Fruit fly (Drosophila melanogaster) whole organism, embryonic: ENCODE measurements around the gene CG6481.
A peak's percentile ranks its signal among the peaks of the same experiment; 100 is the strongest.

ENCODE experiments used
- Asciz ChIP-seq: fragments of 200-800 bp; sonication (Bioruptor generic); optimal IDR thresholded peaks from 2 replicates; lab custom pipeline; 2017; ENCODE audit warnings: missing biosample characterization, mild to moderate bottlenecking, missing genetic modification characterization, missing genetic modification reagents
- B-H2 ChIP-seq: fragments of 200-800 bp; sonication (Bioruptor generic); optimal IDR thresholded peaks from 2 replicates; lab custom pipeline; 2018; ENCODE audit warnings: missing biosample characterization, mild to moderate bottlenecking, missing genetic modification characterization
- CG10209 ChIP-seq: fragments of 200-800 bp; sonication (Bioruptor generic); optimal IDR thresholded peaks from 3 replicates; lab custom pipeline; 2017; ENCODE audit warnings: missing biosample characterization, mild to moderate bottlenecking, missing genetic modification characterization, missing genetic modification reagents
- CG1024 ChIP-seq: fragments of 200-800 bp; sonication (Bioruptor generic); IDR thresholded peaks from 2 replicates; pipeline ENCODE4 v1.3.6; 2022; ENCODE audit warnings: missing biosample characterization, missing genetic modification characterization
- CG10565 ChIP-seq: fragments of 200-800 bp; sonication (Bioruptor generic); optimal IDR thresholded peaks from 3 replicates; lab custom pipeline; 2016; ENCODE audit warnings: missing biosample characterization, mild to moderate bottlenecking, missing genetic modification characterization
- CG10959 ChIP-seq: fragments of 200-800 bp; sonication (Bioruptor generic); IDR thresholded peaks from 2 replicates; pipeline ENCODE4 v1.3.6; 2022; ENCODE audit warnings: missing biosample characterization, missing genetic modification characterization
- CG13287 ChIP-seq: fragments of 200-800 bp; sonication (Bioruptor generic); IDR thresholded peaks from 2 replicates; pipeline ENCODE4 v1.3.6; 2022; ENCODE audit warnings: missing biosample characterization, missing genetic modification characterization; ENCODE audit not compliant: partially characterized antibody
- CG14014 ChIP-seq: fragments of 200-800 bp; sonication (Bioruptor generic); IDR thresholded peaks from 2 replicates; pipeline ENCODE4 v1.3.6; 2022; ENCODE audit warnings: missing biosample characterization, missing genetic modification characterization
- CG16779 ChIP-seq: fragments of 200-800 bp; sonication (Bioruptor generic); IDR thresholded peaks from 2 replicates; pipeline ENCODE4 v1.3.6; 2022; ENCODE audit warnings: missing biosample characterization, missing genetic modification characterization
- CG17912 ChIP-seq: fragments of 200-800 bp; sonication (Bioruptor generic); optimal IDR thresholded peaks from 2 replicates; lab custom pipeline; 2018; ENCODE audit warnings: missing biosample characterization, mild to moderate bottlenecking, missing genetic modification characterization
- CG3995 ChIP-seq: fragments of 200-800 bp; sonication (Bioruptor generic); optimal IDR thresholded peaks from 3 replicates; lab custom pipeline; 2016; ENCODE audit warnings: missing biosample characterization, missing genetic modification characterization
- CG42726 ChIP-seq: fragments of 200-800 bp; sonication (Bioruptor generic); IDR thresholded peaks from 2 replicates; pipeline ENCODE4 v1.3.6; 2022; ENCODE audit warnings: missing biosample characterization, missing genetic modification characterization; ENCODE audit not compliant: partially characterized antibody
- CG4730 ChIP-seq: fragments of 200-800 bp; sonication (Bioruptor generic); IDR thresholded peaks from 2 replicates; pipeline ENCODE4 v1.3.6; 2022; ENCODE audit warnings: missing biosample characterization, missing genetic modification characterization
- CG5180 ChIP-seq: fragments of 200-800 bp; sonication (Bioruptor generic); optimal IDR thresholded peaks from 3 replicates; lab custom pipeline; 2017; ENCODE audit warnings: missing biosample characterization, missing genetic modification characterization, mild to moderate bottlenecking, moderate library complexity, missing genetic modification reagents
- CG6272 ChIP-seq: fragments of 200-800 bp; sonication (Bioruptor generic); IDR thresholded peaks from 2 replicates; pipeline ENCODE4 v1.3.6; 2022; ENCODE audit warnings: missing biosample characterization, missing genetic modification characterization
- CG6654 ChIP-seq: fragments of 200-800 bp; sonication (Bioruptor generic); optimal IDR thresholded peaks from 2 replicates; lab custom pipeline; 2017; ENCODE audit warnings: missing biosample characterization, mild to moderate bottlenecking, missing genetic modification characterization
- CG8478 ChIP-seq: fragments of >200 bp; optimal IDR thresholded peaks from 2 replicates; lab custom pipeline; 2018
- CG8765 ChIP-seq: fragments of 200-800 bp; sonication (Bioruptor generic); IDR thresholded peaks from 2 replicates; pipeline ENCODE4 v1.3.6; 2022; ENCODE audit warnings: missing biosample characterization, missing genetic modification characterization
- CG9817 ChIP-seq: fragments of 200-800 bp; sonication (Bioruptor generic); optimal IDR thresholded peaks from 2 replicates; lab custom pipeline; 2018; ENCODE audit warnings: missing biosample characterization, mild to moderate bottlenecking, missing genetic modification characterization, moderate library complexity
- CTCF ChIP-seq: fragments of 200-800 bp; sonication (Bioruptor generic); optimal IDR thresholded peaks from 2 replicates; lab custom pipeline; 2017; ENCODE audit warnings: missing biosample characterization, mild to moderate bottlenecking, missing genetic modification characterization, moderate library complexity
- D19A ChIP-seq: fragments of 200-800 bp; optimal IDR thresholded peaks from 3 replicates; lab custom pipeline; 2019; ENCODE audit warnings: missing biosample characterization, mild to moderate bottlenecking, missing genetic modification characterization, moderate library complexity
- E2f2 ChIP-seq: fragments of 200-800 bp; sonication (Bioruptor generic); IDR thresholded peaks from 2 replicates; pipeline ENCODE4 v1.3.6; 2022; ENCODE audit warnings: missing biosample characterization, missing genetic modification characterization
- Fer3 ChIP-seq: fragments of 200-800 bp; sonication (Bioruptor generic); optimal IDR thresholded peaks from 2 replicates; lab custom pipeline; 2018; ENCODE audit warnings: missing biosample characterization, mild to moderate bottlenecking, missing genetic modification characterization, moderate library complexity
- Jarid2 ChIP-seq: fragments of 200-800 bp; sonication (Bioruptor generic); optimal IDR thresholded peaks from 3 replicates; lab custom pipeline; 2017; ENCODE audit warnings: mild to moderate bottlenecking, missing biosample characterization, missing genetic modification reagents, missing genetic modification characterization
- Lim3 ChIP-seq: fragments of 200-800 bp; sonication (Bioruptor generic); IDR thresholded peaks from 2 replicates; pipeline ENCODE4 v1.3.6; 2022; ENCODE audit warnings: missing biosample characterization, missing genetic modification characterization
- MBD-R2 ChIP-seq: fragments of 200-800 bp; sonication (Bioruptor generic); IDR thresholded peaks from 2 replicates; pipeline ENCODE4 v1.3.6; 2022; ENCODE audit warnings: missing biosample characterization, missing genetic modification characterization
- Sin3A ChIP-seq: fragments of >200 bp; optimal IDR thresholded peaks from 2 replicates; lab custom pipeline; 2018
- Sry-δ ChIP-seq: fragments of 200-800 bp; sonication (Bioruptor generic); optimal IDR thresholded peaks from 2 replicates; lab custom pipeline; 2016; ENCODE audit warnings: missing biosample characterization, missing genetic modification characterization
- Stat92E ChIP-seq, 3 experiments: fragments of >200 bp in 2 of 3; fragments of 200-800 bp in 1 of 3; sonication (Bioruptor generic) in 1 of 3; optimal IDR thresholded peaks; 2 replicates each; lab custom pipeline; 2017 to 2019; ENCODE audit warnings: missing biosample characterization in 3 of 3, missing genetic modification characterization in 3 of 3, mild to moderate bottlenecking in 1 of 3, moderate library complexity in 1 of 3
- Vsx1 ChIP-seq: fragments of 200-800 bp; sonication (Bioruptor generic); optimal IDR thresholded peaks from 2 replicates; lab custom pipeline; 2017; ENCODE audit warnings: missing biosample characterization, mild to moderate bottlenecking, missing genetic modification characterization, missing genetic modification reagents
- ato ChIP-seq: fragments of 200-800 bp; sonication (Bioruptor generic); IDR thresholded peaks from 2 replicates; pipeline ENCODE4 v1.3.6; 2022; ENCODE audit warnings: missing biosample characterization, missing genetic modification characterization; ENCODE audit not compliant: partially characterized antibody
- da ChIP-seq: fragments of 200-800 bp; sonication (Bioruptor generic); optimal IDR thresholded peaks from 2 replicates; lab custom pipeline; 2016; ENCODE audit warnings: missing biosample characterization, missing genetic modification characterization
- esg ChIP-seq: fragments of 200-800 bp; sonication (Bioruptor generic); conservative IDR thresholded peaks from 2 replicates; pipeline ENCODE4 v1.3.6; 2022; ENCODE audit warnings: missing biosample characterization, missing genetic modification characterization
- eyg ChIP-seq: fragments of 200-800 bp; sonication (Bioruptor generic); optimal IDR thresholded peaks from 3 replicates; lab custom pipeline; 2016; ENCODE audit warnings: missing biosample characterization, missing genetic modification characterization
- gt ChIP-seq: fragments of 200-800 bp; sonication (Bioruptor generic); IDR thresholded peaks from 2 replicates; pipeline ENCODE4 v1.3.6; 2022; ENCODE audit warnings: missing biosample characterization, missing genetic modification characterization
- hth ChIP-seq: fragments of >200 bp; optimal IDR thresholded peaks from 2 replicates; lab custom pipeline; 2017; ENCODE audit warnings: inconsistent platforms
- jumu ChIP-seq: fragments of 200-800 bp; sonication (Bioruptor generic); optimal IDR thresholded peaks from 3 replicates; lab custom pipeline; 2016; ENCODE audit warnings: missing biosample characterization, missing genetic modification characterization
- lola ChIP-seq, 3 experiments: fragments of >200 bp in 2 of 3; fragments of 200-800 bp in 1 of 3; sonication (Bioruptor generic) in 1 of 3; optimal IDR thresholded peaks; 2 replicates each; lab custom pipeline; 2017 to 2019; ENCODE audit warnings: missing biosample characterization in 3 of 3, missing genetic modification characterization in 3 of 3, mild to moderate bottlenecking in 1 of 3, moderate library complexity in 1 of 3
- luna ChIP-seq: fragments of 200-800 bp; sonication (Bioruptor generic); optimal IDR thresholded peaks from 2 replicates; lab custom pipeline; 2016; ENCODE audit warnings: missing biosample characterization, missing genetic modification characterization
- nerfin-1 ChIP-seq: fragments of 200-800 bp; sonication (Bioruptor generic); optimal IDR thresholded peaks from 3 replicates; lab custom pipeline; 2019; ENCODE audit warnings: missing biosample characterization, mild to moderate bottlenecking, missing genetic modification characterization, moderate library complexity
- odd ChIP-seq: fragments of 200-800 bp; sonication (Bioruptor generic); optimal IDR thresholded peaks from 2 replicates; lab custom pipeline; 2017; ENCODE audit warnings: missing biosample characterization, mild to moderate bottlenecking, missing genetic modification characterization
- ssp ChIP-seq: fragments of 200-800 bp; sonication (Bioruptor generic); IDR thresholded peaks from 2 replicates; pipeline ENCODE4 v1.3.6; 2022; ENCODE audit warnings: missing biosample characterization, missing genetic modification characterization
- stc ChIP-seq: fragments of 200-800 bp; sonication (Bioruptor generic); IDR thresholded peaks from 2 replicates; pipeline ENCODE4 v1.3.6; 2022; ENCODE audit warnings: missing biosample characterization, missing genetic modification characterization
- stwl ChIP-seq: fragments of 200-800 bp; sonication (Bioruptor generic); optimal IDR thresholded peaks from 3 replicates; lab custom pipeline; 2018; ENCODE audit warnings: missing biosample characterization, mild to moderate bottlenecking, missing genetic modification characterization, moderate library complexity
- sug ChIP-seq: fragments of 200-800 bp; optimal IDR thresholded peaks from 2 replicates; lab custom pipeline; 2019; ENCODE audit warnings: missing biosample characterization, mild to moderate bottlenecking, missing genetic modification characterization, moderate library complexity
- trem ChIP-seq: fragments of 200-800 bp; optimal IDR thresholded peaks from 3 replicates; lab custom pipeline; 2019; ENCODE audit warnings: missing biosample characterization, mild to moderate bottlenecking, missing genetic modification characterization, moderate library complexity
- tup ChIP-seq: fragments of 200-800 bp; sonication (Bioruptor generic); optimal IDR thresholded peaks from 2 replicates; lab custom pipeline; 2016; ENCODE audit warnings: missing biosample characterization, mild to moderate bottlenecking, missing genetic modification characterization, moderate library complexity
- vfl ChIP-seq: fragments of 200-800 bp; sonication (Bioruptor generic); optimal IDR thresholded peaks from 2 replicates; lab custom pipeline; 2016; ENCODE audit warnings: missing biosample characterization, missing genetic modification characterization
- vvl ChIP-seq: fragments of 200-800 bp; sonication (Bioruptor generic); IDR thresholded peaks from 2 replicates; pipeline ENCODE4 v1.3.6; 2022; ENCODE audit warnings: missing biosample characterization, missing genetic modification characterization
- yki ChIP-seq: fragments of >200 bp; optimal IDR thresholded peaks from 3 replicates; lab custom pipeline; 2018
- zen ChIP-seq: fragments of 200-800 bp; sonication (Bioruptor generic); optimal IDR thresholded peaks from 3 replicates; lab custom pipeline; 2018; ENCODE audit warnings: missing biosample characterization, mild to moderate bottlenecking, missing genetic modification characterization, moderate library complexity
- zfh1 ChIP-seq: fragments of 200-800 bp; sonication (Bioruptor generic); IDR thresholded peaks from 3 replicates; pipeline ENCODE4 v1.3.6; 2022; ENCODE audit warnings: missing biosample characterization, missing genetic modification characterization

The CG6481 gene

DNA sequence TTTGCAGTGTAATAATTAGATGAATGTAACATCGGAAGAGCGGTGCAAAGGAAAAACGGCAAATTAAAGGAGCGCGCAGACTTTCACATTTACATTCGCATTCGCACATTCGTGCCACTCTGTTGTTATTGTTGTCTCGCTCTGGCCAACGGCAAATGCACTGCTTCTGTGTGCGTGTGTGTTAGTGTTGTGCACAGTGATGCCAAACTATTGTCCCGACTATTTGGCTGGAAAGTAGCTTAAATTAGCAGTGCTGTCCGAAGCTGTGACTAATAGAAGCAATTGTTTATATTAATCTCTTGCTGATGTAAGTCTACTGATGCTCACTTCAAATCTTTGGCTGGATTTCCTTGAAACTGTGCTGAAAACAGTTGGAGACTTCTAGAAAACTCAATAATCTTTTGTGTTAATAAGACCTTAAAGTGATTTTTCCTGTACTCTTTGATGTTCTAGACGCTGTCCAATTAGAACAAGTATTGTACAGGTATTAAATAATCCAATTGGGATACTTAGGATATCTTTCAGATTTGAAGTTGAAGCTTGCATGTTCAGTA is 6.2 kb downstream of the CG6481 start (continued):
- peak; percentile 24; the same call in 1 of the 2 replicates for TF ChIP-seq MBD-R2
- peak; percentile 15 for TF ChIP-seq CG9817
- TF ChIP-seq hth, result no peak
- TF ChIP-seq stc, result no peak
- TF ChIP-seq zen (tag; lab: Kevin White, UChicago), result no peak
- no peak for TF ChIP-seq vfl
- TF ChIP-seq nerfin-1, result no peak
- no peak for TF ChIP-seq CG10959 (GFP tag; lab: Robert Waterston, UW)
- TF ChIP-seq Jarid2 (GFP tag; lab: Kevin White, UChicago), result no peak
- TF ChIP-seq jumu (GFP tag; lab: Kevin White, UChicago), result no peak
- TF ChIP-seq Sry-δ, result peak; percentile 6
- peak; percentile 74 for TF ChIP-seq CG3995 (GFP tag; lab: Kevin White, UChicago)
- no peak for TF ChIP-seq Sin3A (lab: Kevin White, UChicago)
- no peak for TF ChIP-seq CG5180 (GFP tag; lab: Kevin White, UChicago)
- no peak for TF ChIP-seq stwl (tag; lab: Kevin White, UChicago)
- TF ChIP-seq esg, result 0 out of 2 replicates have a peak, but pooled peaks have one; percentile 7
- no peak for TF ChIP-seq CG17912 (GFP tag; lab: Kevin White, UChicago)
- no peak for TF ChIP-seq gt (GFP tag; lab: Robert Waterston, UW)
- TF ChIP-seq Vsx1 (GFP tag; lab: Kevin White, UChicago), result no peak
- no peak for TF ChIP-seq odd (GFP tag; lab: Kevin White, UChicago)
- TF ChIP-seq ato (GFP tag; lab: Robert Waterston, UW), result no peak
- no peak for TF ChIP-seq E2f2 (GFP tag; lab: Robert Waterston, UW)
- peak in 1 of 3 experiments; percentile 19 for TF ChIP-seq lola (GFP tag; optimal IDR thresholded peaks at IDR 0.05; lab: Kevin White, UChicago)
- TF ChIP-seq CG42726 (GFP tag; lab: Robert Waterston, UW), result no peak
- no peak for TF ChIP-seq da (GFP tag; lab: Kevin White, UChicago)
- TF ChIP-seq Asciz (GFP tag; lab: Kevin White, UChicago), result no peak
- TF ChIP-seq CG8478, result no peak
- TF ChIP-seq CG10209, result peak; percentile 9
- no peak for TF ChIP-seq CG13287 (GFP tag; lab: Robert Waterston, UW)
- TF ChIP-seq CG10565 (GFP tag; lab: Kevin White, UChicago), result no peak
- no peak for TF ChIP-seq CTCF (GFP tag; lab: Kevin White, UChicago)
- TF ChIP-seq zfh1 (GFP tag; lab: Robert Waterston, UW), result peak; percentile 33; the same call in 1 of the 3 replicates
- no peak for TF ChIP-seq yki (lab: Kevin White, UChicago)
- no peak; the same call in 1 of the 2 replicates for TF ChIP-seq CG14014 (GFP tag; lab: Robert Waterston, UW)
- TF ChIP-seq CG8765 (GFP tag; lab: Robert Waterston, UW), result no peak
- no peak for TF ChIP-seq trem (tag; lab: Kevin White, UChicago)
- TF ChIP-seq vvl (GFP tag; lab: Robert Waterston, UW), result peak; percentile 21
- no peak for TF ChIP-seq B-H2 (GFP tag; lab: Kevin White, UChicago)
- no peak for TF ChIP-seq eyg
- no peak for TF ChIP-seq CG6272 (GFP tag; lab: Robert Waterston, UW)
- TF ChIP-seq CG1024, result 0 out of 2 replicates have a peak, but pooled peaks have one; percentile 12
- TF ChIP-seq CG6654 (GFP tag; lab: Kevin White, UChicago), result no peak
- TF ChIP-seq CG16779 (GFP tag; lab: Robert Waterston, UW), result no peak
- no peak for TF ChIP-seq ssp (GFP tag; lab: Robert Waterston, UW)
- no peak for TF ChIP-seq Fer3
- no peak for TF ChIP-seq D19A (tag; lab: Kevin White, UChicago)
- TF ChIP-seq sug (tag; lab: Kevin White, UChicago), result peak; percentile 46
- TF ChIP-seq Stat92E (GFP tag; optimal IDR thresholded peaks at IDR 0.05; lab: Kevin White, UChicago), result no peak
- TF ChIP-seq luna (GFP tag; lab: Kevin White, UChicago), result no peak
- no peak for TF ChIP-seq CG4730
- no peak for TF ChIP-seq tup
- no peak for TF ChIP-seq Lim3 (GFP tag; lab: Robert Waterston, UW)
